Worm (Caenorhabditis elegans) whole organism, L4 larva: Measurements from ENCODE around the gene W06G6.11.

ENCODE experiments used
- F10B5.3 ChIP-seq: sonication (generic microtip); optimal IDR thresholded peaks from 2 replicates; lab custom pipeline; 2016; ENCODE audit warnings: mild to moderate bottlenecking, missing genetic modification characterization, missing compliant biosample characterization
- F37D6.2 ChIP-seq: sonication (generic microtip); optimal IDR thresholded peaks from 2 replicates; lab custom pipeline; 2016; ENCODE audit warnings: mild to moderate bottlenecking, missing genetic modification characterization, missing compliant biosample characterization
- F44E2.7 ChIP-seq: fragments of 200-800 bp; sonication (Bioruptor generic); IDR thresholded peaks from 2 replicates; pipeline ENCODE4 v2.1.2; 2022; ENCODE audit warnings: missing genetic modification characterization, missing compliant biosample characterization
- T26A8.4 ChIP-seq: fragments of 200-800 bp; sonication (Bioruptor generic); IDR thresholded peaks from 2 replicates; pipeline ENCODE4 v1.3.6; 2022; ENCODE audit warnings: missing genetic modification characterization, missing compliant biosample characterization
- Y5F2A.4 ChIP-seq: fragments of 200-800 bp; sonication (Bioruptor generic); optimal IDR thresholded peaks from 2 replicates; lab custom pipeline; 2018; ENCODE audit warnings: mild to moderate bottlenecking, missing genetic modification characterization, missing compliant biosample characterization
- Y75B8A.6 ChIP-seq: fragments of 200-800 bp; sonication (Bioruptor generic); IDR thresholded peaks from 2 replicates; pipeline ENCODE4 v1.3.6; 2022; ENCODE audit warnings: missing genetic modification reagents, missing genetic modification characterization, missing compliant biosample characterization
- ZK546.5 ChIP-seq, 2 experiments: sonication (generic microtip); optimal IDR thresholded peaks; 2 replicates each; lab custom pipeline; 2017; ENCODE audit warnings: missing biosample characterization in 2 of 2, missing genetic modification characterization in 2 of 2
- aha-1 ChIP-seq: fragments of 150-350 bp; peaks from one replicate; lab custom pipeline; 2014; ENCODE audit warnings: missing biosample characterization, missing genetic modification characterization
- aly-2 ChIP-seq: sonication (generic microtip); optimal IDR thresholded peaks from 2 replicates; lab custom pipeline; 2018; ENCODE audit warnings: missing biosample characterization, missing genetic modification characterization
- ceh-44 ChIP-seq: fragments of 200-800 bp; sonication (Bioruptor generic); IDR thresholded peaks from 2 replicates; pipeline ENCODE4 v1.3.6; 2022; ENCODE audit warnings: missing genetic modification reagents, missing genetic modification characterization, missing compliant biosample characterization
- ceh-62 ChIP-seq: sonication (generic microtip); optimal IDR thresholded peaks from 2 replicates; lab custom pipeline; 2017; ENCODE audit warnings: missing biosample characterization, missing genetic modification characterization
- ces-1 ChIP-seq: fragments of 150-350 bp; sonication (generic microtip); optimal IDR thresholded peaks from 4 replicates; lab custom pipeline; 2014; ENCODE audit warnings: missing biosample characterization, missing genetic modification reagents, missing genetic modification characterization
- daf-8 ChIP-seq: fragments of 200-800 bp; sonication (Bioruptor generic); IDR thresholded peaks from 2 replicates; pipeline ENCODE4 v1.3.6; 2022; ENCODE audit warnings: missing genetic modification characterization, missing compliant biosample characterization
- dmd-6 ChIP-seq: fragments of 200-800 bp; sonication (Bioruptor generic); IDR thresholded peaks from 2 replicates; pipeline ENCODE4 v1.3.6; 2022; ENCODE audit warnings: missing genetic modification reagents, missing genetic modification characterization, missing compliant biosample characterization
- dmd-9 ChIP-seq: fragments of 200-800 bp; sonication (Bioruptor generic); IDR thresholded peaks from 2 replicates; pipeline ENCODE4 v1.3.6; 2022; ENCODE audit warnings: missing genetic modification reagents, missing genetic modification characterization, missing compliant biosample characterization
- duxl-1 ChIP-seq: sonication (generic microtip); optimal IDR thresholded peaks from 2 replicates; lab custom pipeline; 2016; ENCODE audit warnings: mild to moderate bottlenecking, missing genetic modification characterization, moderate library complexity, missing compliant biosample characterization; ENCODE audit not compliant: poor library complexity
- egl-43 ChIP-seq: fragments of 200-800 bp; sonication (Bioruptor generic); IDR thresholded peaks from 2 replicates; pipeline ENCODE4 v1.3.6; 2022; ENCODE audit warnings: missing genetic modification reagents, missing genetic modification characterization, missing compliant biosample characterization
- fos-1 ChIP-seq: fragments of 150-350 bp; optimal IDR thresholded peaks from 2 replicates; lab custom pipeline; 2014; ENCODE audit warnings: missing biosample characterization, missing genetic modification characterization
- hif-1 ChIP-seq, 2 experiments: sonication (generic microtip); optimal IDR thresholded peaks; 2 replicates each; lab custom pipeline; 2016 to 2017; ENCODE audit warnings: missing compliant biosample characterization in 2 of 2, missing genetic modification characterization in 2 of 2, missing genetic modification reagents in 2 of 2, missing genotype in 2 of 2, mild to moderate bottlenecking in 1 of 2
- hmg-1.1 ChIP-seq: fragments of 200-800 bp; sonication (Bioruptor generic); IDR thresholded peaks from 2 replicates; pipeline ENCODE4 v1.3.6; 2022; ENCODE audit warnings: missing genetic modification reagents, missing genetic modification characterization, missing compliant biosample characterization
- lim-7 ChIP-seq: fragments of 200-800 bp; sonication (Bioruptor generic); IDR thresholded peaks from 2 replicates; pipeline ENCODE4 v1.3.6; 2022; ENCODE audit warnings: missing genetic modification characterization, missing compliant biosample characterization
- lin-13 ChIP-seq: fragments of 150-350 bp; optimal IDR thresholded peaks from 2 replicates; lab custom pipeline; 2014; ENCODE audit warnings: missing biosample characterization, missing genetic modification reagents, missing genetic modification characterization
- lin-29 ChIP-seq: fragments of 200-800 bp; sonication (Bioruptor generic); IDR thresholded peaks from 2 replicates; pipeline ENCODE4 v1.3.6; 2022; ENCODE audit warnings: missing genetic modification reagents, missing genetic modification characterization, missing compliant biosample characterization
- madf-5 ChIP-seq, 2 experiments: fragments of 200-800 bp; sonication (Bioruptor generic); IDR thresholded peaks; 2 replicates each; pipeline ENCODE4 v1.3.6; 2022; ENCODE audit warnings: missing compliant biosample characterization in 2 of 2, missing genetic modification characterization in 2 of 2
- madf-9 ChIP-seq: fragments of 200-800 bp; sonication (Bioruptor generic); conservative IDR thresholded peaks from 2 replicates; pipeline ENCODE4 v1.3.6; 2022; ENCODE audit warnings: missing genetic modification reagents, missing genetic modification characterization, missing compliant biosample characterization
- mdt-29 ChIP-seq: fragments of 200-800 bp; sonication (Bioruptor generic); IDR thresholded peaks from 2 replicates; pipeline ENCODE4 v1.3.6; 2022; ENCODE audit warnings: missing genetic modification reagents, missing genetic modification characterization, missing compliant biosample characterization
- mep-1 ChIP-seq: fragments of 150-350 bp; sonication (generic microtip); optimal IDR thresholded peaks from 3 replicates; lab custom pipeline; 2014; ENCODE audit warnings: missing biosample characterization, missing genetic modification characterization
- nhr-102 ChIP-seq: sonication (generic microtip); optimal IDR thresholded peaks from 2 replicates; lab custom pipeline; 2016; ENCODE audit warnings: mild to moderate bottlenecking, missing genetic modification characterization, moderate library complexity, missing compliant biosample characterization
- nhr-6 ChIP-seq: fragments of 150-350 bp; optimal IDR thresholded peaks from 2 replicates; lab custom pipeline; 2014; ENCODE audit warnings: missing biosample characterization, missing genetic modification characterization
- pha-4 ChIP-seq, 2 experiments: fragments of 150-350 bp in 1 of 2; fragments of 200-800 bp in 1 of 2; sonication (Bioruptor generic) in 1 of 2; IDR thresholded peaks in 1 of 2; optimal IDR thresholded peaks in 1 of 2; 2 replicates each; pipeline versions ENCODE4 v1.3.6 to Lab custom; 2014 to 2022; ENCODE audit warnings: missing genetic modification characterization in 2 of 2, missing genetic modification reagents in 2 of 2, missing biosample characterization in 1 of 2, missing compliant biosample characterization in 1 of 2
- php-3 ChIP-seq: fragments of 200-800 bp; sonication (Bioruptor generic); IDR thresholded peaks from 2 replicates; pipeline ENCODE4 v1.3.6; 2022; ENCODE audit warnings: missing genetic modification reagents, missing genetic modification characterization, missing compliant biosample characterization
- rbr-2 ChIP-seq: sonication (generic microtip); optimal IDR thresholded peaks from 2 replicates; lab custom pipeline; 2016; ENCODE audit warnings: missing genotype, missing genetic modification characterization, missing compliant biosample characterization
- sdz-12 ChIP-seq: fragments of 200-800 bp; sonication (Bioruptor generic); optimal IDR thresholded peaks from 2 replicates; lab custom pipeline; 2018; ENCODE audit warnings: mild to moderate bottlenecking, missing genetic modification characterization, missing compliant biosample characterization
- snpc-1.2 ChIP-seq: fragments of 200-800 bp; sonication (Bioruptor generic); IDR thresholded peaks from 2 replicates; pipeline ENCODE4 v1.3.6; 2022; ENCODE audit warnings: missing genetic modification reagents, missing genetic modification characterization, missing compliant biosample characterization
- spr-1 ChIP-seq: sonication (generic microtip); optimal IDR thresholded peaks from 2 replicates; lab custom pipeline; 2016; ENCODE audit warnings: mild to moderate bottlenecking, missing genetic modification characterization, missing compliant biosample characterization
- tra-1 ChIP-seq: fragments of 200-800 bp; sonication (Bioruptor generic); IDR thresholded peaks from 2 replicates; pipeline ENCODE4 v1.3.6; 2022; ENCODE audit warnings: missing genetic modification reagents, missing genetic modification characterization, missing compliant biosample characterization
- unc-62 ChIP-seq, 3 experiments: fragments of 150-350 bp in 1 of 3; sonication (generic microtip); optimal IDR thresholded peaks in 2 of 3; peaks in 1 of 3; 1 replicate in 1 of 3; 2 replicates in 2 of 3; lab custom pipeline; 2014 to 2017; ENCODE audit warnings: missing biosample characterization in 3 of 3, missing genetic modification characterization in 3 of 3, missing genetic modification reagents in 3 of 3, missing genotype in 1 of 3
- zip-11 ChIP-seq: fragments of 200-800 bp; sonication (Bioruptor generic); IDR thresholded peaks from 2 replicates; pipeline ENCODE4 v1.3.6; 2022; ENCODE audit warnings: missing genetic modification characterization, missing compliant biosample characterization
- ztf-11 ChIP-seq: fragments of 150-350 bp; optimal IDR thresholded peaks from 2 replicates; lab custom pipeline; 2014; ENCODE audit warnings: missing biosample characterization, missing genetic modification characterization

W06G6.11 gene

DNA sequence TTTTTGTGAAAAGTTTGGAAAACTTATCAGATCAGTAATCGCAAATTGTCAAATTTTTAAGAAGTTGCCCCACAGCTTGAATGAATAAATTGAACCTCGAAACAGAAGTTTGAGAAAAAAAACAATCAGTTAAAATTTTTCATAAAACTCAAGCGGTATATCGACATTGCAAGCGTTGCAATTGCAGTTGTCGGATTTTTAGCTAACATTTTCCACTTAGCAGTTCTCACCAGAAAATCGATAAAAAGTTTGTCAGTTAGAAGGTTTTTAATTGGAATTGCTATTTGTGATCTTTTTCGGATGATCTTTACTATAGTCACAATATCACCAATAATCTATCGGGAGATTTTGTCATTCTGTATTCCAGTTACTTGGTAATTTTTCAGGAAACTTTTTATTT is 36.6 kb upstream of the W06G6.11 start, which contains the start of gene srw-43 (continued):
- no peak for TF ChIP-seq dmd-9
- TF ChIP-seq tra-1 (GFP tag; lab: Robert Waterston, UW) = no peak

DNA sequence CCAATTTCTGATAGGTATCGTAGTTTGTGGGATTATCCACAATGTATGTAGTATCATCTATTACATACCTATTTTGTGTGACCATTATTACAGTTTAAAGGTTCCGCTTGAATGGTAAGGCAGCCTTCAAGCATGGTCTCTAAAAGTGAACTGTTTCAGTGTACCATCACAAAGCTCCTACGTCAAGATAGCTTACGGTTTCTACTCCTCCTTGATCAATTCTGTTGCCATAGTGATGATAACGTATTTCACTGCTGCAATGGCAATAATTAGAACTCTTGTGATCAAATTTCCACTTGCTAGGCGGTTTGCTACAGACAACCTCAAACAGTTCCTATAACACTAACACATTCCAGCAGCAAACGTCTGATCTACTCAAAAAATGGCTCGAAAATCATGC is 34.3 kb upstream of the W06G6.11 start:
- TF ChIP-seq mep-1 (tag; lab: Kevin White, UChicago) (no peak), F37D6.2 (tag; lab: Kevin White, UChicago) (no peak), aha-1 (peak; percentile 91)

DNA sequence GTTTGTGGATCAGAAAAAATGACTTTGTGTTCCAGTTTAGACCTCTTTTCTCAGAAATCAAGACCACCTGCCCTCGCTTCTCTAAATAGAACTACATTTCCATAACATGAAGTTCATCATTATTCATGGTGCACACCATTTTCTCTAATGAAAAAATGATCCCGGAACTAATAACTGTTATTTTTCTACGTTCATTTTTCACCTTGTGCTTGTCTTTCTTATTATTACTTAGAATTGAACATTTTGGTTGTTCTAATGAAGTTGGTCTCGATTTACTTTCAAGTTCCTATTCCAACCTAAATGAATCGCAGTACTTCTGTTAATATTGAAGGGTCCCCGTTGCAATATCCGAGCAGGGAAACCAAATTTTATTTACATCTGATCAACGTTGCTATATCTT is 33.8 kb upstream of the W06G6.11 start, which contains the start of gene srw-36:
Gene srw-36, plus strand, starts transcription at position 301 of the 400 bp plus-strand sequence.
- TF ChIP-seq nhr-102 (tag; lab: Kevin White, UChicago) = no peak
- TF ChIP-seq daf-8 (GFP tag; lab: Robert Waterston, UW) = no peak
- TF ChIP-seq lin-13 (GFP tag; lab: Kevin White, UChicago) = no peak
- no peak for TF ChIP-seq F10B5.3
- no peak for TF ChIP-seq rbr-2 (tag; lab: Kevin White, UChicago)
- TF ChIP-seq F37D6.2 (tag; lab: Kevin White, UChicago) = no peak
- TF ChIP-seq zip-11 (GFP tag; lab: Robert Waterston, UW) = no peak
- no peak for TF ChIP-seq spr-1 (tag; lab: Kevin White, UChicago)
- no peak for TF ChIP-seq duxl-1 (tag; lab: Kevin White, UChicago)
- TF ChIP-seq lim-7 (GFP tag; lab: Robert Waterston, UW) = no peak

DNA sequence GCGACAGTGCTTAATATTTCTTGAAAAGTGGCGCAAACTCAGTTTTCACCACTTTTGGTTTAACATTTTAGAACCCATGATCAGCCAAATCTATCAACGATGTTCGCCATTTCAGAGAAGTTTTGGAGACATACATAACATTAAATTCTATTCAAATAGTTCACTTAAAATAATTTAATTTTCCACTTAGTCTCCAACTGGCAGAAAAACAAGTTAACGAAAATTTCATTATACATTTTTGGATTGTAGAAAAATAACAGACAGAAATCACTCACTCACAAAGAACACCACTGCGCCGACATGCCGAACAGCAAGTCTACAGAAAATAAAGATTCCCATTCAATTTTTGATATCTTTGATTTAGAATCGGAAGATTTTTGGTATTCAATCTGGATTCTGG is 30.9 kb upstream of the W06G6.11 start, which contains the start of gene srw-44:
Gene srw-44, plus strand, starts transcription at position 301 of the 400 bp plus-strand sequence.
- no peak for TF ChIP-seq dmd-6 (GFP tag; lab: Robert Waterston, UW)
- no peak for TF ChIP-seq fos-1 (tag; lab: Kevin White, UChicago)
- peak in 1 of 2 experiments; percentile 58 for TF ChIP-seq unc-62 (GFP tag; optimal IDR thresholded peaks at IDR 0.05 in 1 of 2; lab: Kevin White, UChicago)
- no peak for TF ChIP-seq unc-62 (tag; optimal IDR thresholded peaks at IDR 0.05; lab: Kevin White, UChicago)
- no peak for TF ChIP-seq lin-29 (GFP tag; lab: Robert Waterston, UW)
- TF ChIP-seq ceh-44 (GFP tag; lab: Robert Waterston, UW) = no peak

DNA sequence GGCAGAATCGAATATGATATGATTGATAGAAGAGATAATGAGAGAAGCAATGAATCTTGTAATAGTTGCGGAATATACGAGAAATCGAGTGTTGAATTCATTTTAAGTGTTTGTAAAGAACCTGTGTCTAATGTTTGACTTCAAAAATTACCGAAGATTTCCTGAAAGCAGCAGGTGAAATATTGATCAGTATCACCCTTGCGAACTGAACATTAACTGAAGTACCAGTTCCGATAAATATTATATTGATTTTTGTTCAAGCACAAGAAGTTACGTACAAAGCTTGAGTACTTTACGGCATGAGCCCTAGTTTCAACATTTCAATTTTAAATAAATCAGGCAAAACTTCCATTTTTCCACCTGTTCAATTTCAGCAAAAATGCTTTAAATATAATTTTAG is 30.1 kb upstream of the W06G6.11 start, which contains the start of gene srz-103:
Gene srz-103, minus strand, starts transcription at position 101 of the 400 bp plus-strand sequence.
- TF ChIP-seq sdz-12 = no peak
- TF ChIP-seq hmg-1.1 (GFP tag; lab: Robert Waterston, UW) = no peak
- TF ChIP-seq madf-5 (GFP tag; IDR thresholded peaks at IDR 0.05; lab: Robert Waterston, UW) = no peak
- no peak for TF ChIP-seq Y75B8A.6
- TF ChIP-seq Y5F2A.4 (GFP tag; lab: Kevin White, UChicago) = no peak
- TF ChIP-seq spr-1 (tag; lab: Kevin White, UChicago) = no peak
- no peak for TF ChIP-seq php-3 (GFP tag; lab: Robert Waterston, UW)
- TF ChIP-seq ztf-11 (tag; lab: Kevin White, UChicago) = no peak
- no peak for TF ChIP-seq egl-43 (GFP tag; lab: Robert Waterston, UW)
- TF ChIP-seq ZK546.5 (tag; optimal IDR thresholded peaks at IDR 0.05; lab: Kevin White, UChicago) = no peak
- no peak for TF ChIP-seq dmd-9
- no peak for TF ChIP-seq unc-62 (GFP tag; optimal IDR thresholded peaks at IDR 0.05 in 1 of 2; lab: Kevin White, UChicago)
- no peak for TF ChIP-seq unc-62 (tag; optimal IDR thresholded peaks at IDR 0.05; lab: Kevin White, UChicago)
- no peak for TF ChIP-seq madf-9 (GFP tag; lab: Robert Waterston, UW)
- no peak for TF ChIP-seq hif-1 (tag; optimal IDR thresholded peaks at IDR 0.05; lab: Kevin White, UChicago)

DNA sequence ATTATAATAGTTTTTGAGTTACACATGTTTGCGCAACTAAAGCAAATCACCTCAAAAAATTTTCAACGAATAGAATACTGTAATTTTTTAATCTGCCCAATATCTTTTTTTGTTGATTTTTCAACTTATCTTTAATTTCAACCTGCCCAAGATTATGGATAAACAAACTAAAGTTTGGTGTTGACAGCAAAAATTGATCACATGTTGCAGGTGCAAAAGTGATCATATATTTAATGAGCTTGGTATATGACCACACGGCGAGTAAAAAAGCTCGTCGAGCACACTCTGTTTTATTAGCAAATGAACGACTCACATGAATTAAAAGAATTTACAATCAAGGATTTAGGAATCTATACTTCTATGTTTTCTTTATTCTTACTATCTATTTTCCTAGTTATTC is 26.5 kb upstream of the W06G6.11 start, which contains the start of gene srz-1:
Gene srz-1, plus strand, starts transcription at position 301 of the 400 bp plus-strand sequence.
- TF ChIP-seq ces-1 (no peak), lim-7 (GFP tag; lab: Robert Waterston, UW) (no peak), nhr-6 (tag; lab: Kevin White, UChicago) (no peak), pha-4 (GFP tag; IDR thresholded peaks at IDR 0.05; lab: Robert Waterston, UW) (no peak), pha-4 (tag; optimal IDR thresholded peaks at IDR 0.05; lab: Kevin White, UChicago) (no peak), aly-2 (no peak), ceh-62 (tag; lab: Kevin White, UChicago) (no peak), sdz-12 (no peak), T26A8.4 (GFP tag; lab: Robert Waterston, UW) (no peak), snpc-1.2 (no peak), daf-8 (GFP tag; lab: Robert Waterston, UW) (no peak), F44E2.7 (GFP tag; lab: Robert Waterston, UW) (no peak), mdt-29 (GFP tag; lab: Robert Waterston, UW) (no peak)
